Worm (Caenorhabditis elegans): Measurements from ENCODE around the gene Y41C4A.7.

ce11 chrIII:11718548-11718947, 19.9 kb downstream of the Y41C4A.7 start, which contains the start of gene Y41C4A.9:
- TF ChIP-seq lsy-2 (tag; optimal IDR thresholded peaks at IDR 0.05) (no peak), nhr-12 (tag; optimal IDR thresholded peaks at IDR 0.05) (no peak), lin-13 (tag; optimal IDR thresholded peaks at IDR 0.05) (no peak), nhr-76 (tag; optimal IDR thresholded peaks at IDR 0.05) (no peak), flh-1 (GFP tag; optimal IDR thresholded peaks at IDR 0.05) (no peak), nhr-237 (tag; optimal IDR thresholded peaks at IDR 0.05) (no peak), mls-2 (tag; optimal IDR thresholded peaks at IDR 0.05) (no peak), sptf-1 (tag; optimal IDR thresholded peaks at IDR 0.05) (no peak), snpc-4 (tag; optimal IDR thresholded peaks at IDR 0.05) (no peak), sem-2 (GFP tag; optimal IDR thresholded peaks at IDR 0.05) (no peak), elt-3 (tag; optimal IDR thresholded peaks at IDR 0.05) (no peak), mep-1 (tag; optimal IDR thresholded peaks at IDR 0.05) (no peak), tbx-8 (GFP tag; optimal IDR thresholded peaks at IDR 0.05) (no peak), unc-62 (GFP tag; optimal IDR thresholded peaks at IDR 0.05) (no peak)

Data from whole organism, mixed stage, embryonic.